Worm (Caenorhabditis elegans): ENCODE results near the gene hif-1.

The hif-1 gene

DNA sequence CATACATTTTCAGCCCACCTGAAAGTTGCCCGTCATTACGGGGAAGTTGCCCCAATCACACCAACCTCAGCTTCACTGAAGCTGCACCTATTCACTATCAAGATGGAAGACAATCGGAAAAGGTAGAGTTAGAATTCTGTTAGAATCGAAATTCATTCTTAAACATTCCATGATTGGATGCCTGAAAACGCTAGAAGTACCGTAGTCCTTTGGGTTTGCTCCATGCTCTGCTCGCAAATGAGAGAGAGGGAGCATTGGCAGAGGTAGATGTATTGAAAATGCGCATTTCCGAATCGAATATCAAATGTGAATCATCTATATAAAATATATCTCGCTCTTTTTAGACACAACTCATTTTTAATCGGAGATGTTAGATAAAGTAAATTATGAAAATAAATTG, at the start of gene hif-1:
Gene hif-1 (plus strand): TSS at position 8 of the 400 bp plus-strand sequence.
- TF ChIP-seq him-1 (tag; optimal IDR thresholded peaks at IDR 0.05) (no peak), dao-5 (tag; optimal IDR thresholded peaks at IDR 0.05) (no peak), W03F9.2 (tag; optimal IDR thresholded peaks at IDR 0.05) (no peak)

DNA sequence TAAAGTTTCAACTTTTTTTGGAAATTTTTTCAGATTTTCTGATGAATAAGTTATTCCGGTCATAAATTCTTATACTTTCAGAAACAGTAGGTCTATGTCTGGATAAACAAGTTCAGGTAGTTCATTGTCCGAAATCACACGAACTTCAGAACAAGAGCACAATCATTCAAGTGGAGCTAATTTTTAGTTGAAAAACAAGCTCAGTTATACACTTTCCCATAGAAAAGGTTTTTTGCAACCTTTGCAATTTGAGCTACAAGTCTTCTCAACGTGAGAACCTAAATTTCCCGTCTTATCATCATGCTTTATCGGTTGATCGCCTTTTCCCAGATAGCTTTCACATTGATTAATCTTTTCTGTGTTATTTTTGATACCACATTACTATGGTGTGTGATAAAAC, 48.4 kb upstream of the hif-1 start, which contains the start of gene srxa-1:
Gene srxa-1 (plus strand): TSS at position 301 of the 400 bp plus-strand sequence.
- no peak for TF ChIP-seq W03F9.2 (tag; optimal IDR thresholded peaks at IDR 0.05)
- TF ChIP-seq dao-5 (tag; optimal IDR thresholded peaks at IDR 0.05) = no peak
- no peak for TF ChIP-seq him-1 (tag; optimal IDR thresholded peaks at IDR 0.05)

DNA sequence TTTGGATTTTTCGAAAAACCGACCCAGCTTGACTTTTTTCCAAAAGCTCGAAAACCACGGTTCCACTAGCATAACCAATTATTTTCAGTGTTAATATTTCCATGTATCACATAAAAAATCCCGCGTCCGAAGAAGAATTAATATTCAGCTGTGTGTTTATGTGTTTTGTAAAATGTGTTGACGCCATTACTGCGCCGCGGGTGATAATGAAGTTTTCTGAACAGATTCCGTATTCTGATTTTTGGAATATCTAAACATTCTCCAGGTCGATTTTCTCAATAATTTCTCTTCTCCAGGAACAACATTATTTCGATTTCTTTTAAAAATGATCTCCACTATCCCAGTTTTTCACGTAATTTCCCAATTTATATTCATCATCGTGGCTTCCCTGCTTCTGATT, 45.5 kb upstream of the hif-1 start, which contains the start of gene srxa-6:
Gene srxa-6 (plus strand): TSS at position 301 of the 400 bp plus-strand sequence.
- TF ChIP-seq dao-5 (tag; optimal IDR thresholded peaks at IDR 0.05) = no peak
- TF ChIP-seq W03F9.2 (tag; optimal IDR thresholded peaks at IDR 0.05) = no peak
- TF ChIP-seq him-1 (tag; optimal IDR thresholded peaks at IDR 0.05) = no peak

DNA sequence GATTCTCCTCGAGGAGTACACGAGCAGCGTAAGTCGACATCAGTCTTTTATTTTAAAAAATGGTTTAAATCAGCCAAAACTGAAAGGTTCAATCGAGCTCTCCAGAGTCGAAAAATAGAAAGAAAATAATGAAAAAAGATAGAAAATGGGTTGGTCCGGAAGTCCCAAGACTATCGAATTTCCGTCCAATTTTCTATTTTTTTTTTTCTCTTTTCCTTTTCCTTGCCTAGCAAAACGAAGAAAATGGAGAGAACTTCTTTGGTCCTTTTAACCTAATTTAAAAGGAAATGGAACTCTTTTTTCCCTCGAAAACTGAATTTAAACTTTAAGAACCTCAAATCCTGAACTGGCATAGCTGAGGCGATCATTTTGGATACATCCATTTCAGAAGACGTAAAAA, 40.8 kb upstream of the hif-1 start:
- TF ChIP-seq W03F9.2 (tag; optimal IDR thresholded peaks at IDR 0.05) (no peak), him-1 (tag; optimal IDR thresholded peaks at IDR 0.05) (no peak), dao-5 (tag; optimal IDR thresholded peaks at IDR 0.05) (no peak)

DNA sequence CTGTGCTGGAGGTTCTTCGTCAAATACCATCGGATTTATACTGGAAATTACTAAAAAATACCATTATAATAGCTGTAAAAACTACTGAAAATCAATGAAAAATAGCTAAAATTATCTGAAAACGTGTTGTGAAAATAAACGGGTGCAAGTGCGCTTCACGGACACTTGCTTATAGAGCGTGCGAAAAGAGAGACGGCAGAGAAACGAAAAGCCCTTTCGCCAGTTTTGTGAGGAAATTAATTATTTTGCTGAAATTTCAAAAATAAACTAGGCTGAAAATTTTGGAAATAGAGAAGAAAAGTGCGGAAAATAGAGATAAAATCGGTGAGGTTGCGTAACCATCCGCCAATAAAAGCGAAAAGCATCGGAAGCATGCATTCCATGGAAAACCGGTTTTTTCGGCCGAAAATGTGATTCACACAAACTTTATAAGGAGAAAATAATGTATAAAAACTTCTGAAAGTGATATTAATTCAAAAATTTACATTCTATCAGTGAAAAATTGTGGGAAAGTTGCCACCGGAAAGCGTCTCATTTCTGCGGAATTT, 35.8 kb upstream of the hif-1 start, which contains the start of gene dnj-25:
Gene dnj-25 (minus strand): TSS at position 57 of the 548 bp plus-strand sequence.
- no peak for TF ChIP-seq dao-5 (tag; optimal IDR thresholded peaks at IDR 0.05)
- TF ChIP-seq him-1 (tag; optimal IDR thresholded peaks at IDR 0.05) = no peak
- no peak for TF ChIP-seq W03F9.2 (tag; optimal IDR thresholded peaks at IDR 0.05)

DNA sequence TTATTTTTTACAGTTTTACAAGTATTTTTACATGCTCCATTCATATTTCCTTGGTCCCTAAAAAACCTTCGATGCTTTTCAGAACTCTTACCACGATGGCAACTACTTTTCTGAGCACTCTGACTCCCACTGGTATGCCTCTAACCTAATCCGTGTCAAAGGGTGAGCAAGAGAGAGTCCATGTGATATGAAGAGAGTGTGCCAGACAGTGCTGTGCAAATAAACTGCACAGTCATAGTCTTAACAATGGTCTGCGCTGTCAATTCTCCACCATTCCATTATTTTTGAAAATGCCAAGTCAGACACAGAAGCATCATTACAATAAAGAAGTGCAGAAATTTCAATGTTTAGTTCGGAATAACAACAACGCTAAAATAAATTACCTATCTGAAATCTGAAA, 34.9 kb upstream of the hif-1 start:
- no peak for TF ChIP-seq him-1 (tag; optimal IDR thresholded peaks at IDR 0.05)
- no peak for TF ChIP-seq W03F9.2 (tag; optimal IDR thresholded peaks at IDR 0.05)
- TF ChIP-seq dao-5 (tag; optimal IDR thresholded peaks at IDR 0.05) = no peak

DNA sequence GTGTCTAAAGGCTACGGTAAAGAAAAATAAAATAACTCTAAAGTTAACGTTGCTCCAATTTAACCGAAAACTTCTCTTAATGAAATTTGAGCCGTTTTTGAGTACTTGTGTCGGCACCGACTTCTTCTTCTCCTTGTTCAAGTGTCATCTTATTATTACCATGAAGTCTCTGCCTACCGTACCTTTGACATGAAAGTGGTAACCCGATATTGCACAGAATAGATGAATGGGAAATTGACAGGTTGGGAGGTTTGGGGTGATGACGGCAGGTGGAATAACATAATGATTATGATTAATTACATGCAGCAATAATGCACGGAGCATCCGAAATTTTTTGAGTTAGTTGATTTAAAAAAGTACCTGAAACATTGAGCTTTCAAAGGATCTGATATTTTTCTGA, 33.4 kb upstream of the hif-1 start:
- TF ChIP-seq dao-5 (tag; optimal IDR thresholded peaks at IDR 0.05) (no peak), W03F9.2 (tag; optimal IDR thresholded peaks at IDR 0.05) (no peak), him-1 (tag; optimal IDR thresholded peaks at IDR 0.05) (no peak)

DNA sequence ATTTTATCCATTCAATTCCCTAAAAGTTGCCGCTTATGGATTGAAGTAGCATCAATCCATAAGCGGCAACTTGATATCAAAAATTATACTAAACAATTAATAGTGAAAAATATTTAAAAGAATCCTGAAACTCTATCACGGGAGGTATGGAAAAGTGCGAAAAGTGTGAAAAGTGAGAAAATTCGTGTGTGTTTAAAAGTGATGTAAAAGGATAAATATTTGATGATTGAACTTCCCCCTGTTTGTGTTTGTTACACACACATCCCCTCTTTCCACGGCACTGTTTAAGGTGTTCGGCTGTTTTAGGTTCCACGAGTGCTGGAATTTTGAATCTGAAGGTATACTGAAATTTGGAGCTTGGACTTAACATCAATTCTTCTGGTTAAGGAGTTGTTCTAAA, 32.2 kb upstream of the hif-1 start:
- TF ChIP-seq dao-5 (tag; optimal IDR thresholded peaks at IDR 0.05) (no peak), him-1 (tag; optimal IDR thresholded peaks at IDR 0.05) (no peak), W03F9.2 (tag; optimal IDR thresholded peaks at IDR 0.05) (no peak)

DNA sequence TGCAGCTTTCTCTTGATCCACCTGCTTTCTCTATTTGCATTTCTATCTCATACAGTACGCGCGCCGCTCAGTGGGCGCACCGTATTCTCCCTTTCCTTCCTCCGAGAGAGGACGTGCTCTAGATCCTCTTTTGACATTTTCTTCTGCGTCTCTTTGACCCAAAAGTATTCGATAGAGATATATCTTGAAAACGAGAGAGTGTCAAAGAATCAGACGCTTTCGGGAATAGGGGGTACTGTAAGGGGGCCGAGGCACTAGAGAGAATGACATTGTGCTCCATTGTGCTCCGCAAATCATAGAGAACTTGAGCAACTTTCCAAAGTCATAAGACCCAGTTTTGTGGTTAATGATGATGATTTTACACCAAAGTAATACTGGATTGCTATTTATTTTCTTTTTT, 31.1 kb upstream of the hif-1 start:
- TF ChIP-seq W03F9.2 (tag; optimal IDR thresholded peaks at IDR 0.05) (no peak), him-1 (tag; optimal IDR thresholded peaks at IDR 0.05) (no peak), dao-5 (tag; optimal IDR thresholded peaks at IDR 0.05) (no peak)

DNA sequence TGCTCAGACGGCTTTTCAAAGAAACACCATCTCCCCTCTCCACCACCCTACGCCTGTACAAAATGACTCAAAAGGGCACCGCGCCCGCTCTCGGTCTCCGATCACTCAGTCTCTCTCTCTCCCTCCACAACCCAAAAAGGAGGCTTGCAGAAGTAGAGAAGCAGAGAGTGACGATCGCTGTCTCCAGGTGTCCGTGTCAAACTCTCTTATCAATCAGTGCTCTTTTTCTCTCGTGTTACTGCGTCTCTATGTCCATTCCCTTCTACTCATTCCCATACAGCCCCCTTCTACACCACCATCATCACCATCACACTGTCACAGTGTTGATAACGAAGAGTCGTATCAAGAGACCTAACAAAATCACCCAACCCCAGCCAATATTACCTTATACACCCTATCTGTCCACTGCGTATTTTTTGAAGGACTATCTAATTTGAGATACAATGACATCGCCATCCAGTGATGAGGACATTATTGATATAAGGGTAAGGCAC, 27.6 kb upstream of the hif-1 start, which contains the start of gene pha-4:
Gene pha-4 (plus strand): TSS at position 444 of the 494 bp plus-strand sequence.
- TF ChIP-seq him-1 (tag; optimal IDR thresholded peaks at IDR 0.05) (no peak), dao-5 (tag; optimal IDR thresholded peaks at IDR 0.05) (no peak), W03F9.2 (tag; optimal IDR thresholded peaks at IDR 0.05) (no peak)

DNA sequence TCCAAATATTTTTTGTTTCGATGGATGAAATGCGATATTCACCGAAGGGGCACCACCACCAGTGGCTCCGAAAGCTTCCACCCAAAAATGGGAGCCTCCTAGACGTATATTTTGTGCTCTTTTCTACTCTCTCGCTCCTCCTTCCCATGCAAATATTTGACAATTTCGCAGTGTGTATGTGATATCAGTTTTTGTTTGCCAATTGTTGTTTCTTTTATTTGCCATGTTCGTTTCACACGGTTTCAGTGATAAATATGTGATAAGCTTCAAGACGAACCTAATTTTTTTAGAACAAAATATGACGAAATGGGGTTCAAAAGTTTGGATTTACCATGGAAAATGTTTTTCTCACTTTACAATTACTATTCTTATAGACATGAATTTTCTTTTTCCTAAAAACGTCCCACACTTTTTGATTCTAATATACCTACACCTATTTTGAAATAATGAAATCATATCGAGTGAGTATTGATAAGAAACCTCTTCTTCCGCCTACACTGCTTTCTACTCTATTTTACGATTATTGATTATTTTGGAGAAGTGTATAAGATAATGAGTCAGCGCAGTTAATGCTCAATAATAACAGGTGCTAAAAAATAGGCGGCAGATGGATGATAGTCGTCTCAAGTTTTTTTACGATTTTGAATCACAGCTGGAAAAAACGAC, 26.2 kb upstream of the hif-1 start:
- TF ChIP-seq him-1 (tag; optimal IDR thresholded peaks at IDR 0.05) = no peak
- TF ChIP-seq W03F9.2 (tag; optimal IDR thresholded peaks at IDR 0.05) = no peak
- TF ChIP-seq dao-5 (tag; optimal IDR thresholded peaks at IDR 0.05) = no peak

DNA sequence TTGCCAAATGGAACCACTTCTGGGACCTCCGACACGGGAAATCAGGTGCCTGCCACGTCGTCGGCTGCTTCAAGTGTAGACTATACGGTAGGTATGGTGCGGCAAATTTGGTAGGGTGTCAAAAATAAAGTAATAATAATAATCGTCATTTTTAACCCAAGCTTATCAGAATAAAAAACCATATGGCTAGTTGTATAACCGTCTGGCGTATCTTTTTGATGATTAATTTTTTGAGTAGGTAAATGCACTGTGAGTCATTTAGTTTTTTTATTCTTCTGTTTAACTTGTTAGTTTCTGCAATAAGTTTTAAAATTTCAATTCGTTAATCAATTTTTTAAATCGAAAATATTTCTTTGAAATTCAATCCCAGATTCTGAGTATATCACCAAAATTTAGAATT, 24.7 kb upstream of the hif-1 start:
- no peak for TF ChIP-seq W03F9.2 (tag; optimal IDR thresholded peaks at IDR 0.05)
- no peak for TF ChIP-seq him-1 (tag; optimal IDR thresholded peaks at IDR 0.05)
- TF ChIP-seq dao-5 (tag; optimal IDR thresholded peaks at IDR 0.05) = no peak

DNA sequence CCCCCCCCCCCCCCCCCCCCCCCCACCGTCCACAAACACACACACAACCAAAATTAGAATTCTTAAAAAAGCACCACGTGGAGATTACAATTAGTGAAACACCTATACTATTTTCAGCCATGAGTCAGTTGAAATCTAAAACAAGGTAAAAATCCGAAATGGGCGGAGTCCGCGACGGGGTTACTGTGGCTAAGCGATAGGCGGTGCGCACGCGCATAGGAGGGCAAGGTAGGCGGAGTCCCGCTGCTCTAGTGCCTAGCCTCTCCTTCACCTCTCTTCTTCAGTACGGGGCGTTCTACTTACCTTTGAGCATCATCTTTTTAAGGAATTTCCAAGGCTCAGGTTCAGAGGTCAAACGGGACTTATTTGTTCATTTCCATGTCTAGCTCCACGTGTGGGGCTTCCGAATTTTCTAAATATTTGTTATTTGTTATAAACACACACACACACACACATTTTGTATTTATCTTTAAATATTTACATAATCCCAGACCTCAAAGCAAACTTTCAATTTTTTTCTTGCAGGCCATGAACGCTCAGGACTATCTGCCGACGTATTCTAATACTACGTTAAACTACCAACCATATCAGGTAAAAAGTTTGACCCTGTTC, 23.7 kb upstream of the hif-1 start:
- TF ChIP-seq dao-5 (tag; optimal IDR thresholded peaks at IDR 0.05) (no peak), him-1 (tag; optimal IDR thresholded peaks at IDR 0.05) (no peak), W03F9.2 (tag; optimal IDR thresholded peaks at IDR 0.05) (no peak)

DNA sequence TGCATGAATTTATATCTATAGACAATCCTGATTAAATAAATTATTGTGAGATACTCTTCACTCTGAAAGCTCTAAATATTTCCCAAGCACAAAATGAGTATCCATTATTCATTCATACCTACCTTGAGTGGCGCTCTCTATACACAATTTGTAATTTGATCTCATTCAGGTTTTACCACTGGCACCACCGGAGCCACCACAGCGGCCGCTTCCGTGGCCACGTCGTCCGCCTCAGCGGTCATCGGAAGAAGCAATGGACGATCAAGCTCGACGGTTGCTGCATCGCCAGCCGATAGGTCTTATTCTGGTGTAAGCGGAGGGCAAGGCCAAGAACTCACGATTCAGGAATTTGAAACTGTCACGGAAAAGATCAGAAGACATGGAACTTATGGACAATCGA, 23.0 kb upstream of the hif-1 start:
- TF ChIP-seq dao-5 (tag; optimal IDR thresholded peaks at IDR 0.05) (no peak), W03F9.2 (tag; optimal IDR thresholded peaks at IDR 0.05) (no peak), him-1 (tag; optimal IDR thresholded peaks at IDR 0.05) (no peak)

All from whole organism, L4/young adult.